Fruit fly (Drosophila melanogaster) whole organism, embryonic: ENCODE results near the gene CG32102.

Experiments
- Adf1 ChIP-seq: fragments of 200-800 bp; sonication (Bioruptor generic); IDR thresholded peaks from 2 replicates; pipeline ENCODE4 v1.3.6; 2022; ENCODE audit warnings: missing biosample characterization, missing genetic modification characterization
- Bdp1 ChIP-seq: fragments of 200-800 bp; sonication (Bioruptor generic); optimal IDR thresholded peaks from 3 replicates; lab custom pipeline; 2016; ENCODE audit warnings: missing biosample characterization, missing genetic modification characterization
- BtbVII ChIP-seq: fragments of 200-800 bp; sonication (Bioruptor generic); optimal IDR thresholded peaks from 3 replicates; lab custom pipeline; 2017; ENCODE audit warnings: missing biosample characterization, mild to moderate bottlenecking, missing genetic modification characterization
- CG10321 ChIP-seq: fragments of 200-800 bp; sonication (Bioruptor generic); IDR thresholded peaks from 2 replicates; pipeline ENCODE4 v1.3.6; 2022; ENCODE audit warnings: missing biosample characterization, missing genetic modification characterization
- CG11723 ChIP-seq: fragments of 200-800 bp; sonication (Bioruptor generic); optimal IDR thresholded peaks from 2 replicates; lab custom pipeline; 2017; ENCODE audit warnings: missing biosample characterization, mild to moderate bottlenecking, missing genetic modification characterization
- CG12071 ChIP-seq: fragments of 200-800 bp; sonication (Bioruptor generic); optimal IDR thresholded peaks from 3 replicates; lab custom pipeline; 2018; ENCODE audit warnings: missing biosample characterization, mild to moderate bottlenecking, missing genetic modification characterization
- CG13424 ChIP-seq: fragments of 200-800 bp; sonication (Bioruptor generic); optimal IDR thresholded peaks from 2 replicates; lab custom pipeline; 2019; ENCODE audit warnings: missing biosample characterization, mild to moderate bottlenecking, missing genetic modification characterization, moderate library complexity
- CG14441 ChIP-seq: fragments of 200-800 bp; sonication (Bioruptor generic); IDR thresholded peaks from 2 replicates; pipeline ENCODE4 v1.3.6; 2022; ENCODE audit warnings: missing biosample characterization, missing genetic modification characterization
- CG1647 ChIP-seq: fragments of 200-800 bp; sonication (Bioruptor generic); optimal IDR thresholded peaks from 3 replicates; lab custom pipeline; 2016; ENCODE audit warnings: missing biosample characterization, missing genetic modification characterization
- CG17186 ChIP-seq: fragments of 200-800 bp; sonication (Bioruptor generic); optimal IDR thresholded peaks from 3 replicates; lab custom pipeline; 2017; ENCODE audit warnings: missing biosample characterization, missing genetic modification reagents, missing genetic modification characterization
- CG17385 ChIP-seq: fragments of 200-800 bp; sonication (Bioruptor generic); optimal IDR thresholded peaks from 3 replicates; lab custom pipeline; 2018; ENCODE audit warnings: missing biosample characterization, mild to moderate bottlenecking, missing genetic modification characterization
- CG1832 ChIP-seq: fragments of 200-800 bp; sonication (Bioruptor generic); optimal IDR thresholded peaks from 2 replicates; lab custom pipeline; 2017; ENCODE audit warnings: missing biosample characterization, mild to moderate bottlenecking, missing genetic modification characterization, inconsistent platforms
- CG2199 ChIP-seq: fragments of 200-800 bp; sonication (Bioruptor generic); IDR thresholded peaks from 3 replicates; pipeline ENCODE4 v1.3.6; 2022; ENCODE audit warnings: missing biosample characterization, missing genetic modification characterization
- CG31388 ChIP-seq: fragments of 200-800 bp; sonication (Bioruptor generic); optimal IDR thresholded peaks from 2 replicates; lab custom pipeline; 2016; ENCODE audit warnings: missing biosample characterization, missing genetic modification characterization
- CG4424 ChIP-seq: fragments of 200-800 bp; sonication (Bioruptor generic); optimal IDR thresholded peaks from 3 replicates; lab custom pipeline; 2016; ENCODE audit warnings: missing biosample characterization, missing genetic modification characterization
- CG6813 ChIP-seq: fragments of 200-800 bp; sonication (Bioruptor generic); optimal IDR thresholded peaks from 2 replicates; lab custom pipeline; 2017; ENCODE audit warnings: missing biosample characterization, missing genetic modification characterization, mild to moderate bottlenecking, moderate library complexity, missing genetic modification reagents
- CG7786 ChIP-seq: fragments of 200-800 bp; sonication (Bioruptor generic); optimal IDR thresholded peaks from 2 replicates; lab custom pipeline; 2016; ENCODE audit warnings: missing biosample characterization, missing genetic modification characterization
- CG8359 ChIP-seq: fragments of 200-800 bp; sonication (Bioruptor generic); optimal IDR thresholded peaks from 2 replicates; lab custom pipeline; 2017; ENCODE audit warnings: missing biosample characterization, mild to moderate bottlenecking, missing genetic modification characterization, borderline replicate concordance
- CG8388 ChIP-seq: fragments of 200-800 bp; sonication (Bioruptor generic); optimal IDR thresholded peaks from 2 replicates; lab custom pipeline; 2019; ENCODE audit warnings: missing biosample characterization, mild to moderate bottlenecking, missing genetic modification characterization, moderate library complexity
- D ChIP-seq, 2 experiments: fragments of 200-800 bp in 1 of 2; fragments of >200 bp in 1 of 2; sonication (Bioruptor generic) in 1 of 2; optimal IDR thresholded peaks; 2 replicates in 1 of 2; 3 replicates in 1 of 2; lab custom pipeline; 2017; ENCODE audit warnings: mild to moderate bottlenecking in 1 of 2, missing biosample characterization in 1 of 2, missing genetic modification characterization in 1 of 2, missing genetic modification reagents in 1 of 2
- D19B ChIP-seq: fragments of 200-800 bp; sonication (Bioruptor generic); optimal IDR thresholded peaks from 2 replicates; lab custom pipeline; 2017; ENCODE audit warnings: missing biosample characterization, mild to moderate bottlenecking, missing genetic modification characterization
- Dp ChIP-seq: fragments of 200-800 bp; sonication (Bioruptor generic); optimal IDR thresholded peaks from 2 replicates; lab custom pipeline; 2018; ENCODE audit warnings: missing biosample characterization, mild to moderate bottlenecking, missing genetic modification characterization, moderate library complexity
- Fer2 ChIP-seq: fragments of 200-800 bp; sonication (Bioruptor generic); optimal IDR thresholded peaks from 2 replicates; lab custom pipeline; 2018; ENCODE audit warnings: missing biosample characterization, mild to moderate bottlenecking, missing genetic modification characterization, moderate library complexity
- Hand ChIP-seq: fragments of 200-800 bp; sonication (Bioruptor generic); optimal IDR thresholded peaks from 2 replicates; lab custom pipeline; 2017; ENCODE audit warnings: mild to moderate bottlenecking, missing biosample characterization, missing genetic modification reagents, missing genetic modification characterization
- Hr39 ChIP-seq: fragments of >200 bp; optimal IDR thresholded peaks from 2 replicates; lab custom pipeline; 2017
- Jarid2 ChIP-seq: fragments of 200-800 bp; sonication (Bioruptor generic); optimal IDR thresholded peaks from 3 replicates; lab custom pipeline; 2017; ENCODE audit warnings: mild to moderate bottlenecking, missing biosample characterization, missing genetic modification reagents, missing genetic modification characterization
- NC2β ChIP-seq: fragments of 200-800 bp; sonication (Bioruptor generic); optimal IDR thresholded peaks from 2 replicates; lab custom pipeline; 2016; ENCODE audit warnings: missing biosample characterization, missing genetic modification characterization
- Nf-YA ChIP-seq: fragments of 200-800 bp; sonication (Bioruptor generic); IDR thresholded peaks from 2 replicates; pipeline ENCODE4 v1.3.6; 2022; ENCODE audit warnings: missing biosample characterization, missing genetic modification characterization
- Optix ChIP-seq: fragments of 200-800 bp; sonication (Bioruptor generic); IDR thresholded peaks from 3 replicates; pipeline ENCODE4 v1.3.6; 2022; ENCODE audit warnings: missing biosample characterization, missing genetic modification characterization
- Scr ChIP-seq: fragments of 200-800 bp; sonication (Bioruptor generic); IDR thresholded peaks from 2 replicates; pipeline ENCODE4 v1.3.6; 2022; ENCODE audit warnings: missing biosample characterization, missing genetic modification characterization; ENCODE audit not compliant: partially characterized antibody
- Ssrp ChIP-seq: fragments of 200-800 bp; sonication (Bioruptor generic); optimal IDR thresholded peaks from 2 replicates; lab custom pipeline; 2018; ENCODE audit warnings: missing biosample characterization, mild to moderate bottlenecking, missing genetic modification characterization, moderate library complexity
- Taf1 ChIP-seq: fragments of 200-800 bp; sonication (Bioruptor generic); IDR thresholded peaks from 2 replicates; pipeline ENCODE4 v1.3.6; 2022; ENCODE audit warnings: missing biosample characterization, missing genetic modification characterization
- bcd ChIP-seq: fragments of 200-800 bp; sonication (Bioruptor generic); optimal IDR thresholded peaks from 2 replicates; lab custom pipeline; 2017; ENCODE audit warnings: missing biosample characterization, mild to moderate bottlenecking, missing genetic modification characterization
- cwo ChIP-seq: fragments of 200-800 bp; sonication (Bioruptor generic); optimal IDR thresholded peaks from 3 replicates; lab custom pipeline; 2017; ENCODE audit warnings: missing biosample characterization, missing genetic modification characterization, mild to moderate bottlenecking, moderate library complexity, missing genetic modification reagents
- ems ChIP-seq: fragments of 200-800 bp; sonication (Bioruptor generic); optimal IDR thresholded peaks from 3 replicates; lab custom pipeline; 2016; ENCODE audit warnings: missing biosample characterization, missing genetic modification characterization
- fd3F ChIP-seq: fragments of 200-800 bp; sonication (Bioruptor generic); optimal IDR thresholded peaks from 2 replicates; lab custom pipeline; 2018; ENCODE audit warnings: missing biosample characterization, mild to moderate bottlenecking, missing genetic modification characterization, moderate library complexity
- fd64A ChIP-seq: fragments of 200-800 bp; sonication (Bioruptor generic); optimal IDR thresholded peaks from 3 replicates; lab custom pipeline; 2018; ENCODE audit warnings: missing biosample characterization, mild to moderate bottlenecking, missing genetic modification characterization
- gce ChIP-seq: fragments of 200-800 bp; sonication (Bioruptor generic); IDR thresholded peaks from 3 replicates; pipeline ENCODE4 v1.3.6; 2022; ENCODE audit warnings: missing biosample characterization, missing genetic modification characterization
- gro ChIP-seq: fragments of 200-800 bp; sonication (Bioruptor generic); optimal IDR thresholded peaks from 2 replicates; lab custom pipeline; 2016; ENCODE audit warnings: missing biosample characterization, missing genetic modification characterization
- h ChIP-seq: fragments of >200 bp; optimal IDR thresholded peaks from 2 replicates; lab custom pipeline; 2017
- hkb ChIP-seq, 2 experiments: fragments of 200-800 bp in 1 of 2; fragments of >200 bp in 1 of 2; sonication (Bioruptor generic) in 1 of 2; IDR thresholded peaks in 1 of 2; optimal IDR thresholded peaks in 1 of 2; 2 replicates each; pipeline versions ENCODE4 v1.3.6 to Lab custom; 2017 to 2022; ENCODE audit warnings: missing biosample characterization in 1 of 2, missing genetic modification characterization in 1 of 2
- insv ChIP-seq, 2 experiments: fragments of 200-800 bp; sonication (Bioruptor generic); optimal IDR thresholded peaks; 3 replicates each; lab custom pipeline; 2016 to 2018; ENCODE audit warnings: missing biosample characterization in 2 of 2, missing genetic modification characterization in 2 of 2
- inv ChIP-seq: fragments of 200-800 bp; sonication (Bioruptor generic); IDR thresholded peaks from 2 replicates; pipeline ENCODE4 v1.3.6; 2022; ENCODE audit warnings: missing biosample characterization, missing genetic modification characterization; ENCODE audit not compliant: partially characterized antibody
- knrl ChIP-seq: fragments of 200-800 bp; sonication (Bioruptor generic); IDR thresholded peaks from 3 replicates; pipeline ENCODE4 v1.3.6; 2022; ENCODE audit warnings: missing biosample characterization, missing genetic modification characterization; ENCODE audit not compliant: partially characterized antibody
- lola ChIP-seq, 3 experiments: fragments of >200 bp in 2 of 3; fragments of 200-800 bp in 1 of 3; sonication (Bioruptor generic) in 1 of 3; optimal IDR thresholded peaks; 2 replicates each; lab custom pipeline; 2017 to 2019; ENCODE audit warnings: missing biosample characterization in 3 of 3, missing genetic modification characterization in 3 of 3, mild to moderate bottlenecking in 1 of 3, moderate library complexity in 1 of 3
- lov ChIP-seq, 2 experiments: fragments of 200-800 bp in 1 of 2; fragments of >200 bp in 1 of 2; sonication (Bioruptor generic) in 1 of 2; IDR thresholded peaks in 1 of 2; optimal IDR thresholded peaks in 1 of 2; 2 replicates in 1 of 2; 3 replicates in 1 of 2; pipeline versions ENCODE4 v1.3.6 to Lab custom; 2017 to 2022; ENCODE audit warnings: missing biosample characterization in 1 of 2, missing genetic modification characterization in 1 of 2
- z ChIP-seq: fragments of 200-800 bp; sonication (Bioruptor generic); IDR thresholded peaks from 3 replicates; pipeline ENCODE4 v1.3.6; 2022; ENCODE audit warnings: missing biosample characterization, missing genetic modification characterization
- zf30C ChIP-seq: fragments of 200-800 bp; sonication (Bioruptor generic); optimal IDR thresholded peaks from 3 replicates; lab custom pipeline; 2018; ENCODE audit warnings: missing biosample characterization, mild to moderate bottlenecking, missing genetic modification characterization

CG32102 gene

DNA sequence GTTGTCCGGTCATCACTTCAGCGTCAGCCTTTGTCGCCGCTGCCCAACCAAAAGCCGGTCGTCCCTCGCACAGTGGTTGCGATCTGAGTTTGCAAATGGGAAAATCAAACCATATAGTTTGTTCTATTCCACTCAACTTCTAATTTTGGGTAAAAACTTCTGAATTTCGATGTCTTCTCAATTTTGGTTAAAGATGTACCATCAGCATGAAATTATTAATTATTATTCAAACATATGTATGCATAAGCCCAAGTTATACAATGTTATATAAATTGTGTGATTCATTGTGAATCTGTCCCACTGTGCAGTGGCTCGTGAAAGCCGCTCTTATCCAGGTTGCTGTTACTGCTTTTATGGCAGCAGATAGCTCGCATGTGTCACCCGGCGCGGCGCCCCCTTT is 27.0 kb downstream of the CG32102 start (continued):
- TF ChIP-seq gro (GFP tag; lab: Kevin White, UChicago) (no peak), BtbVII (no peak), CG1647 (GFP tag; lab: Kevin White, UChicago) (no peak), h (no peak), CG8359 (GFP tag; lab: Kevin White, UChicago) (no peak)
- TF ChIP-seq, all 482 proteins: peak for 32

dm6 chr3L:12434432-12434831 is 35.2 kb downstream of the CG32102 start:
- TF ChIP-seq gce (GFP tag; lab: Robert Waterston, UW) (no peak), h (no peak), CG7786 (no peak), CG12071 (GFP tag; lab: Kevin White, UChicago) (no peak), zf30C (no peak), CG4424 (GFP tag; lab: Kevin White, UChicago) (no peak), Adf1 (GFP tag; lab: Robert Waterston, UW) (peak; percentile 51; the same call in 1 of the 2 replicates), NC2β (GFP tag; lab: Kevin White, UChicago) (no peak), Hand (no peak), CG10321 (GFP tag; lab: Robert Waterston, UW) (peak; percentile 98), CG6813 (no peak), Hr39 (lab: Kevin White, UChicago) (no peak), D19B (GFP tag; lab: Kevin White, UChicago) (no peak), cwo (GFP tag; lab: Kevin White, UChicago) (no peak), lola (GFP tag; optimal IDR thresholded peaks at IDR 0.05; lab: Kevin White, UChicago) (no peak), lov (optimal IDR thresholded peaks at IDR 0.05; lab: Kevin White, UChicago) (no peak), lov (GFP tag; IDR thresholded peaks at IDR 0.05; lab: Robert Waterston, UW) (no peak), Jarid2 (GFP tag; lab: Kevin White, UChicago) (peak; percentile 14), ems (GFP tag; lab: Kevin White, UChicago) (no peak), Dp (GFP tag; lab: Kevin White, UChicago) (no peak), Ssrp (no peak), Taf1 (GFP tag; lab: Robert Waterston, UW) (no peak), Optix (GFP tag; lab: Robert Waterston, UW) (no peak), z (GFP tag; lab: Robert Waterston, UW) (peak; percentile 100), knrl (GFP tag; lab: Robert Waterston, UW) (peak; percentile 39; the same call in 1 of the 3 replicates), CG11723 (GFP tag; lab: Kevin White, UChicago) (no peak), insv (GFP tag; optimal IDR thresholded peaks at IDR 0.05; lab: Kevin White, UChicago) (no peak), fd64A (GFP tag; lab: Kevin White, UChicago) (no peak), Scr (GFP tag; lab: Robert Waterston, UW) (peak; percentile 48; the same call in 1 of the 2 replicates), hkb (optimal IDR thresholded peaks at IDR 0.05; lab: Kevin White, UChicago) (no peak), hkb (GFP tag; IDR thresholded peaks at IDR 0.05; lab: Robert Waterston, UW) (no peak), CG13424 (tag; lab: Kevin White, UChicago) (no peak), CG17186 (GFP tag; lab: Kevin White, UChicago) (no peak), CG8388 (GFP tag; lab: Kevin White, UChicago) (no peak), D (optimal IDR thresholded peaks at IDR 0.05; lab: Kevin White, UChicago) (no peak), D (GFP tag; optimal IDR thresholded peaks at IDR 0.05; lab: Kevin White, UChicago) (no peak), CG17385 (peak; percentile 64), fd3F (GFP tag; lab: Kevin White, UChicago) (no peak), Bdp1 (GFP tag; lab: Kevin White, UChicago) (no peak), CG2199 (GFP tag; lab: Robert Waterston, UW) (no peak), bcd (no peak), Fer2 (tag; lab: Kevin White, UChicago) (no peak), CG31388 (no peak), CG14441 (GFP tag; lab: Robert Waterston, UW) (no peak), inv (peak; percentile 61; the same call in 1 of the 2 replicates), Nf-YA (GFP tag; lab: Robert Waterston, UW) (peak; percentile 98), CG1832 (GFP tag; lab: Kevin White, UChicago) (peak; percentile 95)
